Worm (Caenorhabditis elegans) whole organism, early embryonic: ENCODE data around the gene Y49A3A.3.

Experiments
- B0310.2 ChIP-seq: sonication (generic microtip); optimal IDR thresholded peaks from 2 replicates; lab custom pipeline; 2016; ENCODE audit warnings: mild to moderate bottlenecking, missing genetic modification characterization, missing compliant biosample characterization
- F13C5.2 ChIP-seq: sonication (generic microtip); optimal IDR thresholded peaks from 2 replicates; lab custom pipeline; 2017; ENCODE audit warnings: mild to moderate bottlenecking, missing genetic modification characterization, inconsistent platforms, missing compliant biosample characterization
- aly-1 ChIP-seq: sonication (generic microtip); optimal IDR thresholded peaks from 2 replicates; lab custom pipeline; 2016; ENCODE audit warnings: missing genetic modification characterization, missing compliant biosample characterization
- ama-1 ChIP-seq: fragments of 150-350 bp; optimal IDR thresholded peaks from 2 replicates; lab custom pipeline; 2014
- ceh-13 ChIP-seq: fragments of 200-800 bp; sonication (Bioruptor generic); optimal IDR thresholded peaks from 2 replicates; lab custom pipeline; 2018; ENCODE audit warnings: mild to moderate bottlenecking, missing genetic modification characterization, missing compliant biosample characterization
- ceh-36 ChIP-seq: sonication (generic microtip); optimal IDR thresholded peaks from 2 replicates; lab custom pipeline; 2016; ENCODE audit warnings: missing genetic modification characterization, inconsistent platforms, missing compliant biosample characterization
- ets-7 ChIP-seq: sonication (generic microtip); optimal IDR thresholded peaks from 2 replicates; lab custom pipeline; 2016; ENCODE audit warnings: missing genotype, missing genetic modification characterization, missing compliant biosample characterization
- flt-1 ChIP-seq: fragments of 200-800 bp; sonication (Bioruptor generic); IDR thresholded peaks from 2 replicates; pipeline ENCODE4 v1.3.6; 2022; ENCODE audit warnings: missing genetic modification characterization, missing compliant biosample characterization
- hmbx-1 ChIP-seq: sonication (generic microtip); optimal IDR thresholded peaks from 2 replicates; lab custom pipeline; 2016; ENCODE audit warnings: mild to moderate bottlenecking, missing genetic modification characterization, missing compliant biosample characterization
- hmg-4 ChIP-seq: fragments of 200-800 bp; sonication (Bioruptor generic); optimal IDR thresholded peaks from 2 replicates; lab custom pipeline; 2018; ENCODE audit warnings: mild to moderate bottlenecking, missing genetic modification characterization, missing compliant biosample characterization
- hnd-1 ChIP-seq: sonication (generic microtip); optimal IDR thresholded peaks from 2 replicates; lab custom pipeline; 2016; ENCODE audit warnings: missing genetic modification characterization, missing compliant biosample characterization
- pes-1 ChIP-seq: fragments of 200-800 bp; sonication (Bioruptor generic); IDR thresholded peaks from 2 replicates; pipeline ENCODE4 v1.3.6; 2022; ENCODE audit warnings: missing genetic modification reagents, missing genetic modification characterization, missing compliant biosample characterization
- scrt-1 ChIP-seq: fragments of 200-800 bp; sonication (Bioruptor generic); IDR thresholded peaks from 2 replicates; pipeline ENCODE4 v1.3.6; 2022; ENCODE audit warnings: missing genetic modification characterization, missing compliant biosample characterization
- sea-1 ChIP-seq: fragments of 200-800 bp; sonication (Bioruptor generic); conservative IDR thresholded peaks from 2 replicates; pipeline ENCODE4 v1.3.6; 2022; ENCODE audit warnings: missing genetic modification characterization, missing compliant biosample characterization
- tbx-11 ChIP-seq: fragments of 200-800 bp; sonication (Bioruptor generic); IDR thresholded peaks from 2 replicates; pipeline ENCODE4 v1.3.6; 2022; ENCODE audit warnings: missing genetic modification characterization, missing compliant biosample characterization
- tbx-37 ChIP-seq: fragments of 200-800 bp; sonication (Bioruptor generic); conservative IDR thresholded peaks from 2 replicates; pipeline ENCODE4 v1.3.6; 2022; ENCODE audit warnings: missing genetic modification reagents, missing genetic modification characterization, missing compliant biosample characterization
- tra-4 ChIP-seq: sonication (generic microtip); optimal IDR thresholded peaks from 2 replicates; lab custom pipeline; 2017; ENCODE audit warnings: missing genetic modification characterization, missing compliant biosample characterization

Gene Y49A3A.3

ce11 chrV:14317204-14317603, 37.0 kb upstream of the Y49A3A.3 start:
- TF ChIP-seq B0310.2 (tag; lab: Kevin White, UChicago): no peak
- no peak for TF ChIP-seq hmbx-1 (tag; lab: Kevin White, UChicago)
- TF ChIP-seq tbx-11: no peak
- no peak for TF ChIP-seq hmg-4 (GFP tag; lab: Kevin White, UChicago)
- TF ChIP-seq ceh-36 (tag; lab: Kevin White, UChicago): no peak
- TF ChIP-seq pes-1 (GFP tag; lab: Robert Waterston, UW): no peak
- no peak for TF ChIP-seq aly-1 (tag; lab: Kevin White, UChicago)
- no peak for TF ChIP-seq ceh-13 (GFP tag; lab: Kevin White, UChicago)
- TF ChIP-seq flt-1 (GFP tag; lab: Robert Waterston, UW): no peak
- TF ChIP-seq tra-4 (tag; lab: Kevin White, UChicago): no peak
- no peak for TF ChIP-seq ama-1 (lab: Kevin White, UChicago)
- TF ChIP-seq scrt-1: no peak
- TF ChIP-seq tbx-37 (GFP tag; lab: Robert Waterston, UW): no peak
- no peak for TF ChIP-seq F13C5.2 (tag; lab: Kevin White, UChicago)
- TF ChIP-seq sea-1 (GFP tag; lab: Robert Waterston, UW): no peak
- TF ChIP-seq ets-7 (tag; lab: Kevin White, UChicago): no peak
- TF ChIP-seq hnd-1 (tag; lab: Kevin White, UChicago): no peak

- TF ChIP-seq hnd-1 (tag; lab: Kevin White, UChicago) (no peak), hmg-4 (GFP tag; lab: Kevin White, UChicago) (no peak), ceh-36 (tag; lab: Kevin White, UChicago) (no peak)
Measured at ce11 chrV:14317621-14318020, 36.6 kb upstream of the Y49A3A.3 start.

ce11 chrV:14319101-14319781, 35.0 kb upstream of the Y49A3A.3 start, which contains the start of gene F47B8.13:
TSS of gene F47B8.13 (minus strand) at chrV:14319731.
- peak; percentile 55 for TF ChIP-seq aly-1 (tag; lab: Kevin White, UChicago)
- no peak for TF ChIP-seq flt-1 (GFP tag; lab: Robert Waterston, UW)

ce11 chrV:14320246-14320645, 34.0 kb upstream of the Y49A3A.3 start, which contains the start of gene F47B8.14:
TSS of gene F47B8.14 (plus strand) at chrV:14320546.
- TF ChIP-seq hmg-4 (GFP tag; lab: Kevin White, UChicago): no peak
- TF ChIP-seq hmbx-1 (tag; lab: Kevin White, UChicago): no peak
- no peak for TF ChIP-seq B0310.2 (tag; lab: Kevin White, UChicago)
- no peak for TF ChIP-seq sea-1 (GFP tag; lab: Robert Waterston, UW)
- TF ChIP-seq scrt-1: no peak
- no peak for TF ChIP-seq aly-1 (tag; lab: Kevin White, UChicago)
- no peak for TF ChIP-seq ceh-36 (tag; lab: Kevin White, UChicago)
- no peak for TF ChIP-seq hnd-1 (tag; lab: Kevin White, UChicago)
- no peak for TF ChIP-seq flt-1 (GFP tag; lab: Robert Waterston, UW)
- TF ChIP-seq ceh-13 (GFP tag; lab: Kevin White, UChicago): no peak
- TF ChIP-seq pes-1 (GFP tag; lab: Robert Waterston, UW): no peak
- no peak for TF ChIP-seq tbx-11
- TF ChIP-seq F13C5.2 (tag; lab: Kevin White, UChicago): no peak
- TF ChIP-seq tbx-37 (GFP tag; lab: Robert Waterston, UW): no peak
- no peak for TF ChIP-seq ets-7 (tag; lab: Kevin White, UChicago)
- TF ChIP-seq ama-1 (lab: Kevin White, UChicago): no peak
- no peak for TF ChIP-seq tra-4 (tag; lab: Kevin White, UChicago)

- no peak for TF ChIP-seq B0310.2 (tag; lab: Kevin White, UChicago)
- 0 out of 2 replicates have a peak, but pooled peaks have one; percentile 21 for TF ChIP-seq sea-1 (GFP tag; lab: Robert Waterston, UW)
Measured at ce11 chrV:14320730-14321319, 33.4 kb upstream of the Y49A3A.3 start.

ce11 chrV:14322743-14323142, 31.5 kb upstream of the Y49A3A.3 start, which contains the start of gene F47B8.3:
TSS of gene F47B8.3 (minus strand) at chrV:14323003.
- TF ChIP-seq pes-1 (GFP tag; lab: Robert Waterston, UW) (no peak), tbx-11 (no peak), tra-4 (tag; lab: Kevin White, UChicago) (no peak), ceh-13 (GFP tag; lab: Kevin White, UChicago) (no peak), ceh-36 (tag; lab: Kevin White, UChicago) (no peak), ama-1 (lab: Kevin White, UChicago) (no peak), hnd-1 (tag; lab: Kevin White, UChicago) (no peak)

- TF ChIP-seq aly-1 (tag; lab: Kevin White, UChicago) (peak; percentile 26), F13C5.2 (tag; lab: Kevin White, UChicago) (no peak)
Measured at ce11 chrV:14324502-14325467, 29.4 kb upstream of the Y49A3A.3 start, which contains the start of the genes F47B8.4 and F47B8.18. TSS of gene F47B8.4 (minus strand) at chrV:14324673. TSS of gene F47B8.18 (minus strand) at chrV:14325464.
